Worm (Caenorhabditis elegans): Measurements from ENCODE around the gene kmo-2.

kmo-2 gene

DNA sequence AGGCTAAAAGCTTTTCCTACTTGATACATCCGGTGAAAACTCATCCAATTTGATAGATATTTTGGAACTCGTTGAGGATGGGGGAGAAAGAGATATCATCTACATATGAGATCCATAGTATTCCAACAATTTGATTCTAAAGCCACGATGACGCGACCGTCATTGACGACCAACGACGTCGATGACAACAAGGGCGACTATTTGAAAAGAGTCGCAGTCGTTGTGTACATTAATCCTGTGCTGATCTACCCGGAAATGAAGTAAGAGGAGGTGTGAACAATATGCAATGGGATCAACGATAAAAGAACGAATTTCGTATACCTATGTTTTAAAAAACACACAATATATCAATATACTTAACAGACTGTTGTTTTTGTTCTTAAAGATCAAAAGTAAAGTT is 40.2 kb downstream of the kmo-2 start:
- TF ChIP-seq crh-2 (tag; optimal IDR thresholded peaks at IDR 0.05): no peak
- TF ChIP-seq lsy-2 (tag; optimal IDR thresholded peaks at IDR 0.05): no peak
- no peak for TF ChIP-seq gmeb-1 (tag; optimal IDR thresholded peaks at IDR 0.05)
- no peak for TF ChIP-seq ceh-82 (tag; optimal IDR thresholded peaks at IDR 0.05)
- TF ChIP-seq peb-1 (tag; optimal IDR thresholded peaks at IDR 0.05): no peak
- no peak for TF ChIP-seq lin-39 (tag; optimal IDR thresholded peaks at IDR 0.05)
- no peak for TF ChIP-seq mdl-1 (tag; optimal IDR thresholded peaks at IDR 0.05)
- TF ChIP-seq lin-11 (tag; optimal IDR thresholded peaks at IDR 0.05): no peak
- TF ChIP-seq alr-1 (tag; optimal IDR thresholded peaks at IDR 0.05): no peak
- no peak for TF ChIP-seq sma-9 (GFP tag; optimal IDR thresholded peaks at IDR 0.05)
- no peak for TF ChIP-seq sma-9 (tag; optimal IDR thresholded peaks at IDR 0.05)
- no peak for TF ChIP-seq zag-1 (tag; optimal IDR thresholded peaks at IDR 0.05)
- TF ChIP-seq ZK546.5 (tag; optimal IDR thresholded peaks at IDR 0.05): no peak
- TF ChIP-seq fos-1 (tag; optimal IDR thresholded peaks at IDR 0.05): no peak
- TF ChIP-seq dmd-4 (tag; optimal IDR thresholded peaks at IDR 0.05): no peak
- TF ChIP-seq C34F6.9 (tag; optimal IDR thresholded peaks at IDR 0.05): no peak

DNA sequence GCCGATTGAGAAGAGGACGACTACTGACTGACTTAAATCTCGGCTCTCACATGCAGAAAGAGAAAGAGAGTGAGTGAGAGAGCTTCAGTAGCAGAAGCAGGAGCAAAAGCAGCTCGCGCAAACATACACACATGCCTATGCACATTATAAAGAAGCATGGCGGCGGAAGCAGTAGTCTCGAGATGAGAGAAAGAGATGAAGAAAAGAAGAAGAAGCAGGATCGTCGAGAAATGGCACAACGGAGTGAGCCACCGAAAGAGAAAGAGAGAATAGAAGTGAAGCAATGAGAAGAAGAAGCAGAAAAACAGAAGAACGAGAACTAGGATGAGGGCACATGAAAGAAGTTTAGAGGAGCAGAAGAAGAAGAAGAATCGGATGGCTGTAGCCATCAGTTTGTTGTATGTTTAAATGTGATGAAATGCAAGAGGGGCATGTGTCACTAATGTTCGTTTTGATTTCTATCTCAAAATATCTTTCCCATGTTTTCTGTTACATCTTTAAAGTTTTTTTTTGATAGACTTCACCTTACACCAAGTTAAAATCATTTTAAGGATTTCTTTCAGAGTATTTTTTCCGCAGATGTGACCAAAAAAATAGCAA is 41.4 kb downstream of the kmo-2 start:
- peak; percentile 15 for TF ChIP-seq snpc-4 (tag; optimal IDR thresholded peaks at IDR 0.05)
- TF ChIP-seq C34F6.9 (tag; optimal IDR thresholded peaks at IDR 0.05): peak; percentile 76
- TF ChIP-seq ztf-1 (GFP tag; conservative IDR thresholded peaks at IDR 0.05): no peak
- no peak for TF ChIP-seq gmeb-1 (tag; optimal IDR thresholded peaks at IDR 0.05)
- TF ChIP-seq lin-13 (GFP tag; optimal IDR thresholded peaks at IDR 0.05): no peak
- peak; percentile 56 for TF ChIP-seq lin-11 (tag; optimal IDR thresholded peaks at IDR 0.05)
- peak in 1 of 2 experiments; percentile 56 for TF ChIP-seq lsy-2 (tag; optimal IDR thresholded peaks at IDR 0.05)
- peak; percentile 7 for TF ChIP-seq mab-5 (tag; optimal IDR thresholded peaks at IDR 0.05)
- no peak for TF ChIP-seq alr-1 (tag; optimal IDR thresholded peaks at IDR 0.05)
- no peak for TF ChIP-seq nhr-77 (tag; optimal IDR thresholded peaks at IDR 0.05)
- TF ChIP-seq lin-39 (tag; optimal IDR thresholded peaks at IDR 0.05): no peak
- TF ChIP-seq skn-1 (tag; optimal IDR thresholded peaks at IDR 0.05): no peak
- no peak for TF ChIP-seq nhr-25 (tag; optimal IDR thresholded peaks at IDR 0.05)
- TF ChIP-seq blmp-1 (tag; optimal IDR thresholded peaks at IDR 0.05; ENCODE audit: insufficient read depth): no peak
- peak; percentile 41 for TF ChIP-seq crh-2 (tag; optimal IDR thresholded peaks at IDR 0.05)
- TF ChIP-seq nhr-12 (tag; optimal IDR thresholded peaks at IDR 0.05): no peak
- no peak for TF ChIP-seq nhr-10 (tag; optimal IDR thresholded peaks at IDR 0.05)
- no peak for TF ChIP-seq ztf-11 (tag; optimal IDR thresholded peaks at IDR 0.05)
- TF ChIP-seq aly-2 (tag; optimal IDR thresholded peaks at IDR 0.05): no peak
- TF ChIP-seq F13H6.1 (tag; optimal IDR thresholded peaks at IDR 0.05): peak; percentile 48
- no peak for TF ChIP-seq unc-62 (GFP tag; optimal IDR thresholded peaks at IDR 0.05)
- TF ChIP-seq nhr-237 (tag; optimal IDR thresholded peaks at IDR 0.05): no peak
- no peak for TF ChIP-seq nhr-23 (tag; optimal IDR thresholded peaks at IDR 0.05)
- TF ChIP-seq sma-3 (GFP tag; optimal IDR thresholded peaks at IDR 0.05): no peak
- no peak for TF ChIP-seq ZK546.5 (tag; optimal IDR thresholded peaks at IDR 0.05)
- TF ChIP-seq elt-3 (tag; optimal IDR thresholded peaks at IDR 0.05): no peak
- TF ChIP-seq zag-1 (tag; optimal IDR thresholded peaks at IDR 0.05): peak; percentile 82
- peak; percentile 75 for TF ChIP-seq nhr-129 (tag; optimal IDR thresholded peaks at IDR 0.05)
- no peak for TF ChIP-seq ztf-4 (tag; optimal IDR thresholded peaks at IDR 0.05)
- TF ChIP-seq egl-27 (tag; optimal IDR thresholded peaks at IDR 0.05): no peak
- peak; percentile 29 for TF ChIP-seq sma-9 (GFP tag; optimal IDR thresholded peaks at IDR 0.05)
- no peak for TF ChIP-seq sma-9 (tag; optimal IDR thresholded peaks at IDR 0.05)
- TF ChIP-seq unc-55 (GFP tag; optimal IDR thresholded peaks at IDR 0.05): peak; percentile 56
- TF ChIP-seq nhr-11 (tag; optimal IDR thresholded peaks at IDR 0.05): no peak
- TF ChIP-seq ceh-82 (tag; optimal IDR thresholded peaks at IDR 0.05): no peak
- no peak for TF ChIP-seq fos-1 (tag; optimal IDR thresholded peaks at IDR 0.05)
- TF ChIP-seq unc-39 (tag; optimal IDR thresholded peaks at IDR 0.05): no peak
- peak; percentile 61 to 77 for TF ChIP-seq mdl-1 (tag; optimal IDR thresholded peaks at IDR 0.05)

DNA sequence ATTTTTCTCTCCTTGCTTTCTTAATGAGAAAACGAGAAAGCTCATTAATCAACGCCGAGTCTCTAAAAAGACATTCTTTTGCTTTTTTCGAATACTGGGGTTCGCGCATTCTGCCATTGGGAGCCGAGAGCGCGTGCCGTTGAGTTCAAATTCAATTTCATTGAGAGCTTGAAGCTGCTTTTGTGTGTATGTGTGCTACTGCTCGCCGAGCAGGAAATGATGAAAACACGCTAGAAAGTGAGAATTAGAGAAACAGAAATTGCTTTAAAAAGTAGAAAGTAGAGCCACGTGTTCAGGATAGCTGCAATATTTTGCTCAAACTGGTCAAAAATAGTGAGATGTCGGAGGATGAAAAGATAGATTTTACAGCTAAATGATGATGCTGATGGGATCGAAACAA is 42.7 kb downstream of the kmo-2 start:
- TF ChIP-seq lin-13 (GFP tag; optimal IDR thresholded peaks at IDR 0.05) (no peak), C34F6.9 (tag; optimal IDR thresholded peaks at IDR 0.05) (peak; percentile 58), sma-9 (GFP tag; optimal IDR thresholded peaks at IDR 0.05) (peak; percentile 42), sma-9 (tag; optimal IDR thresholded peaks at IDR 0.05) (no peak), Y55F3AM.14 (GFP tag; optimal IDR thresholded peaks at IDR 0.05) (no peak), snpc-4 (tag; optimal IDR thresholded peaks at IDR 0.05) (no peak), ztf-1 (GFP tag; conservative IDR thresholded peaks at IDR 0.05) (no peak), nhr-77 (tag; optimal IDR thresholded peaks at IDR 0.05) (no peak), nhr-129 (tag; optimal IDR thresholded peaks at IDR 0.05) (peak; percentile 34), zag-1 (tag; optimal IDR thresholded peaks at IDR 0.05) (peak; percentile 46), lsy-2 (tag; optimal IDR thresholded peaks at IDR 0.05) (peak in 1 of 2 experiments; percentile 60), unc-62 (GFP tag; optimal IDR thresholded peaks at IDR 0.05) (no peak), unc-55 (GFP tag; optimal IDR thresholded peaks at IDR 0.05) (peak; percentile 7), mab-5 (tag; optimal IDR thresholded peaks at IDR 0.05) (no peak), nhr-23 (tag; optimal IDR thresholded peaks at IDR 0.05) (no peak), skn-1 (tag; optimal IDR thresholded peaks at IDR 0.05) (no peak), ZK546.5 (tag; optimal IDR thresholded peaks at IDR 0.05) (no peak)
